Fruit fly (Drosophila melanogaster) whole organism, embryonic: Measurements from ENCODE around the gene CG2267.

ENCODE experiments used
- Blimp-1 ChIP-seq: fragments of 200-800 bp; sonication (Bioruptor generic); optimal IDR thresholded peaks from 3 replicates; lab custom pipeline; 2018; ENCODE audit warnings: missing biosample characterization, missing genetic modification characterization, mild to moderate bottlenecking, moderate library complexity, missing genetic modification reagents
- BtbVII ChIP-seq: fragments of 200-800 bp; sonication (Bioruptor generic); optimal IDR thresholded peaks from 3 replicates; lab custom pipeline; 2017; ENCODE audit warnings: missing biosample characterization, mild to moderate bottlenecking, missing genetic modification characterization
- CG10565 ChIP-seq: fragments of 200-800 bp; sonication (Bioruptor generic); optimal IDR thresholded peaks from 3 replicates; lab custom pipeline; 2016; ENCODE audit warnings: missing biosample characterization, mild to moderate bottlenecking, missing genetic modification characterization
- CG10979 ChIP-seq: fragments of 200-800 bp; sonication (Bioruptor generic); optimal IDR thresholded peaks from 2 replicates; lab custom pipeline; 2018; ENCODE audit warnings: missing biosample characterization, mild to moderate bottlenecking, missing genetic modification characterization, moderate library complexity
- CG11398 ChIP-seq: fragments of 200-800 bp; sonication (Bioruptor generic); optimal IDR thresholded peaks from 2 replicates; lab custom pipeline; 2016; ENCODE audit warnings: missing biosample characterization, missing genetic modification characterization
- CG12299 ChIP-seq: fragments of 200-800 bp; sonication (Bioruptor generic); optimal IDR thresholded peaks from 2 replicates; lab custom pipeline; 2018; ENCODE audit warnings: missing biosample characterization, mild to moderate bottlenecking, missing genetic modification characterization
- CG12769 ChIP-seq: fragments of 200-800 bp; sonication (Bioruptor generic); optimal IDR thresholded peaks from 2 replicates; lab custom pipeline; 2019; ENCODE audit warnings: missing biosample characterization, mild to moderate bottlenecking, missing genetic modification characterization, moderate library complexity
- CG13894 ChIP-seq: fragments of 200-800 bp; sonication (Bioruptor generic); optimal IDR thresholded peaks from 3 replicates; lab custom pipeline; 2018; ENCODE audit warnings: missing biosample characterization, mild to moderate bottlenecking, missing genetic modification characterization, moderate library complexity
- CG1602 ChIP-seq: fragments of 200-800 bp; sonication (Bioruptor generic); optimal IDR thresholded peaks from 3 replicates; lab custom pipeline; 2016; ENCODE audit warnings: missing biosample characterization, missing genetic modification characterization
- CG16863 ChIP-seq: fragments of 200-800 bp; sonication (Bioruptor generic); optimal IDR thresholded peaks from 3 replicates; lab custom pipeline; 2016; ENCODE audit warnings: missing biosample characterization, missing genetic modification characterization
- CG17359 ChIP-seq: fragments of 200-800 bp; sonication (Bioruptor generic); optimal IDR thresholded peaks from 3 replicates; lab custom pipeline; 2018; ENCODE audit warnings: missing biosample characterization, mild to moderate bottlenecking, missing genetic modification characterization, moderate library complexity
- CG2678 ChIP-seq: fragments of 200-800 bp; sonication (Bioruptor generic); optimal IDR thresholded peaks from 3 replicates; lab custom pipeline; 2019; ENCODE audit warnings: missing biosample characterization, mild to moderate bottlenecking, missing genetic modification characterization, moderate library complexity
- CG2712 ChIP-seq: fragments of 200-800 bp; optimal IDR thresholded peaks from 3 replicates; lab custom pipeline; 2019; ENCODE audit warnings: missing biosample characterization, mild to moderate bottlenecking, missing genetic modification characterization, moderate library complexity
- CG31441 ChIP-seq: fragments of 200-800 bp; sonication (Bioruptor generic); IDR thresholded peaks from 2 replicates; pipeline ENCODE4 v1.3.6; 2022; ENCODE audit warnings: missing biosample characterization, missing genetic modification characterization
- CG33557 ChIP-seq: fragments of 200-800 bp; sonication (Bioruptor generic); optimal IDR thresholded peaks from 2 replicates; lab custom pipeline; 2019; ENCODE audit warnings: missing biosample characterization, mild to moderate bottlenecking, missing genetic modification characterization, moderate library complexity
- CG34224 ChIP-seq: fragments of 200-800 bp; sonication (Bioruptor generic); IDR thresholded peaks from 3 replicates; pipeline ENCODE4 v1.3.6; 2022; ENCODE audit warnings: missing biosample characterization, missing genetic modification characterization; ENCODE audit not compliant: partially characterized antibody
- CG6689 ChIP-seq: fragments of 200-800 bp; sonication (Bioruptor generic); IDR thresholded peaks from 2 replicates; pipeline ENCODE4 v1.3.6; 2022; ENCODE audit warnings: missing biosample characterization, missing genetic modification characterization
- CG7839 ChIP-seq: fragments of 200-800 bp; sonication (Bioruptor generic); optimal IDR thresholded peaks from 3 replicates; lab custom pipeline; 2018; ENCODE audit warnings: missing biosample characterization, mild to moderate bottlenecking, missing genetic modification characterization, moderate library complexity
- CG9727 ChIP-seq: fragments of 200-800 bp; sonication (Bioruptor generic); optimal IDR thresholded peaks from 3 replicates; lab custom pipeline; 2017; ENCODE audit warnings: missing biosample characterization, mild to moderate bottlenecking, missing genetic modification characterization
- Deaf1 ChIP-seq: fragments of 200-800 bp; optimal IDR thresholded peaks from 3 replicates; lab custom pipeline; 2019; ENCODE audit warnings: missing biosample characterization, mild to moderate bottlenecking, missing genetic modification characterization, moderate library complexity
- Gug ChIP-seq: fragments of 200-800 bp; sonication (Bioruptor generic); IDR thresholded peaks from 4 replicates; pipeline ENCODE4 v1.3.6; 2022; ENCODE audit warnings: missing biosample characterization, missing genetic modification characterization
- Hr51 ChIP-seq, 2 experiments: fragments of 200-800 bp; sonication (Bioruptor generic); optimal IDR thresholded peaks; 2 replicates in 1 of 2; 3 replicates in 1 of 2; lab custom pipeline; 2016 to 2018; ENCODE audit warnings: missing biosample characterization in 2 of 2, missing genetic modification characterization in 2 of 2, mild to moderate bottlenecking in 1 of 2, moderate library complexity in 1 of 2
- Nf-YA ChIP-seq: fragments of 200-800 bp; sonication (Bioruptor generic); IDR thresholded peaks from 2 replicates; pipeline ENCODE4 v1.3.6; 2022; ENCODE audit warnings: missing biosample characterization, missing genetic modification characterization
- Opbp ChIP-seq: fragments of 200-800 bp; sonication (Bioruptor generic); IDR thresholded peaks from 3 replicates; pipeline ENCODE4 v1.3.6; 2022; ENCODE audit warnings: missing biosample characterization, missing genetic modification characterization; ENCODE audit not compliant: partially characterized antibody
- Ptx1 ChIP-seq: fragments of 200-800 bp; sonication (Bioruptor generic); IDR thresholded peaks from 2 replicates; pipeline ENCODE4 v1.3.6; 2022; ENCODE audit warnings: missing biosample characterization, missing genetic modification characterization
- Side ChIP-seq: fragments of 200-800 bp; sonication (Bioruptor generic); optimal IDR thresholded peaks from 2 replicates; lab custom pipeline; 2016; ENCODE audit warnings: missing biosample characterization, missing genetic modification characterization
- Six4 ChIP-seq: fragments of 200-800 bp; sonication (Bioruptor generic); optimal IDR thresholded peaks from 2 replicates; lab custom pipeline; 2016; ENCODE audit warnings: missing biosample characterization, missing genetic modification characterization
- Sox102F ChIP-seq: fragments of 200-800 bp; sonication (Bioruptor generic); optimal IDR thresholded peaks from 2 replicates; lab custom pipeline; 2018; ENCODE audit warnings: missing biosample characterization, mild to moderate bottlenecking, missing genetic modification characterization, moderate library complexity
- Stat92E ChIP-seq, 3 experiments: fragments of >200 bp in 2 of 3; fragments of 200-800 bp in 1 of 3; sonication (Bioruptor generic) in 1 of 3; optimal IDR thresholded peaks; 2 replicates each; lab custom pipeline; 2017 to 2019; ENCODE audit warnings: missing biosample characterization in 3 of 3, missing genetic modification characterization in 3 of 3, mild to moderate bottlenecking in 1 of 3, moderate library complexity in 1 of 3
- Trl ChIP-seq, 3 experiments: fragments of >200 bp in 2 of 3; fragments of 200-800 bp in 1 of 3; sonication (Bioruptor generic) in 1 of 3; optimal IDR thresholded peaks; 2 replicates in 1 of 3; 3 replicates in 2 of 3; lab custom pipeline; 2016 to 2017; ENCODE audit warnings: missing biosample characterization in 1 of 3, missing genetic modification characterization in 1 of 3
- Xrp1 ChIP-seq: fragments of 200-800 bp; sonication (Bioruptor generic); IDR thresholded peaks from 2 replicates; pipeline ENCODE4 v1.3.6; 2022; ENCODE audit warnings: missing biosample characterization, missing genetic modification characterization
- corto ChIP-seq: fragments of 200-800 bp; sonication (Bioruptor generic); optimal IDR thresholded peaks from 2 replicates; lab custom pipeline; 2016; ENCODE audit warnings: missing biosample characterization, mild to moderate bottlenecking, missing genetic modification characterization, moderate library complexity
- dmrt99B ChIP-seq: fragments of 200-800 bp; sonication (Bioruptor generic); optimal IDR thresholded peaks from 2 replicates; lab custom pipeline; 2018; ENCODE audit warnings: missing biosample characterization, mild to moderate bottlenecking, missing genetic modification characterization, moderate library complexity
- fu2 ChIP-seq: fragments of 200-800 bp; sonication (Bioruptor generic); optimal IDR thresholded peaks from 2 replicates; lab custom pipeline; 2016; ENCODE audit warnings: missing biosample characterization, missing genetic modification characterization
- gem ChIP-seq: fragments of 200-800 bp; sonication (Bioruptor generic); optimal IDR thresholded peaks from 2 replicates; lab custom pipeline; 2019; ENCODE audit warnings: missing biosample characterization, mild to moderate bottlenecking, missing genetic modification characterization, moderate library complexity
- gt ChIP-seq: fragments of 200-800 bp; sonication (Bioruptor generic); IDR thresholded peaks from 2 replicates; pipeline ENCODE4 v1.3.6; 2022; ENCODE audit warnings: missing biosample characterization, missing genetic modification characterization
- h ChIP-seq: fragments of >200 bp; optimal IDR thresholded peaks from 2 replicates; lab custom pipeline; 2017
- her ChIP-seq: fragments of 200-800 bp; sonication (Bioruptor generic); optimal IDR thresholded peaks from 2 replicates; lab custom pipeline; 2016; ENCODE audit warnings: missing biosample characterization, missing genetic modification characterization
- insv ChIP-seq, 2 experiments: fragments of 200-800 bp; sonication (Bioruptor generic); optimal IDR thresholded peaks; 3 replicates each; lab custom pipeline; 2016 to 2018; ENCODE audit warnings: missing biosample characterization in 2 of 2, missing genetic modification characterization in 2 of 2
- mam ChIP-seq: fragments of 200-800 bp; sonication (Bioruptor generic); optimal IDR thresholded peaks from 3 replicates; lab custom pipeline; 2016; ENCODE audit warnings: missing biosample characterization, missing genetic modification characterization
- phol ChIP-seq: fragments of 200-800 bp; sonication (Bioruptor generic); optimal IDR thresholded peaks from 3 replicates; lab custom pipeline; 2018; ENCODE audit warnings: missing biosample characterization, mild to moderate bottlenecking, missing genetic modification characterization, moderate library complexity
- pros ChIP-seq: fragments of 200-800 bp; sonication (Bioruptor generic); optimal IDR thresholded peaks from 3 replicates; lab custom pipeline; 2019; ENCODE audit warnings: missing biosample characterization, mild to moderate bottlenecking, missing genetic modification characterization, moderate library complexity
- repo ChIP-seq: fragments of 200-800 bp; sonication (Bioruptor generic); optimal IDR thresholded peaks from 2 replicates; lab custom pipeline; 2016; ENCODE audit warnings: missing biosample characterization, missing genetic modification characterization
- row ChIP-seq: fragments of 200-800 bp; sonication (Bioruptor generic); IDR thresholded peaks from 3 replicates; pipeline ENCODE4 v1.3.6; 2022; ENCODE audit warnings: missing biosample characterization, missing genetic modification characterization
- sug ChIP-seq: fragments of 200-800 bp; optimal IDR thresholded peaks from 2 replicates; lab custom pipeline; 2019; ENCODE audit warnings: missing biosample characterization, mild to moderate bottlenecking, missing genetic modification characterization, moderate library complexity
- unpg ChIP-seq: fragments of 200-800 bp; sonication (Bioruptor generic); optimal IDR thresholded peaks from 3 replicates; lab custom pipeline; 2018; ENCODE audit warnings: missing biosample characterization, mild to moderate bottlenecking, missing genetic modification characterization, moderate library complexity

CG2267 gene

dm6 chr3R:30592733-30593132, 36.1 kb downstream of the CG2267 start (continued):
- peak; percentile 58 for TF ChIP-seq sug (tag; lab: Kevin White, UChicago)

DNA sequence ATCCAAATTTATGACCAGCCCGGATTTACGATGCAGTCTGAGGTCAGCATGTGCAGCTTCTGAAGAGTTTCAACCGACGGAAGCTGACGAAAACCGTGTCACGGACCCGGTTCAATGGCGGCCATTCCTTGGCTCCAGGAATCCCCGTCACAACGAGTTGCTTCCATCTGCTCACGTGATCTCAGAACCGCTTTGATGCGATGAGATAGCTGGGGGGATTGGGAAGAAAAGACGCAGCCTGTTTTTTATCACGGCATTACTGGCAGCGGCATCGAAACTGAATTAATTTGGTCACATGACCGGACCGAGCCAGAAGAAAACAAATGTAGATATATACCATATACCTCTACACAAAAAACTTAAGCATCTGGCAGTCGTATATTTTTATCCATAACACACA, 38.0 kb downstream of the CG2267 start:
- TF ChIP-seq Blimp-1, result no peak
- TF ChIP-seq BtbVII (GFP tag; lab: Kevin White, UChicago), result no peak

DNA sequence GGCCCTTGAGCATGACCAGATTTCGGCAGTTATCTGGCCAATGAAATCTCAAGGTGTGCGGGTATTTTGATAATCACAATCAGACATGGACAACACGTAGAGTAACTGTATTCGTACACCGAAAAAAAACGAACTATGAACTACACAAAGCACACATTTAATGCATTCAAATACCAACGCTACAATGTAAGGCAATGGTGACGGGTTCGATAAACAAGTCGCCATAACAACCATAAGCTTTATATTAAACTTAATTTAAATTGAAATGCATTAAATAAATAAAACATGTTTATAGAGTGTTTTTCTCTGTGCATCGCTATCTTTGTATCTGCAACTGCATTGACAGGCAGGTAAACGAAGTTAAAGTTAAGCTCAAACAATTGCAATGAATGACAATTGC, 38.6 kb downstream of the CG2267 start:
- TF ChIP-seq repo (GFP tag; lab: Kevin White, UChicago), result no peak
- peak; percentile 36 for TF ChIP-seq CG17359 (tag; lab: Kevin White, UChicago)
- peak; percentile 40 for TF ChIP-seq gem (tag; lab: Kevin White, UChicago)
- TF ChIP-seq CG34224 (GFP tag; lab: Robert Waterston, UW), result no peak
- TF ChIP-seq CG7839 (tag; lab: Kevin White, UChicago), result peak; percentile 15
- 0 out of 3 replicates have a peak, but pooled peaks have one; percentile 13 for TF ChIP-seq row
- TF ChIP-seq CG1602 (GFP tag; lab: Kevin White, UChicago), result no peak
- no peak for TF ChIP-seq Deaf1 (tag; lab: Kevin White, UChicago)
- TF ChIP-seq her (GFP tag; lab: Kevin White, UChicago), result no peak
- no peak for TF ChIP-seq insv (GFP tag; optimal IDR thresholded peaks at IDR 0.05; lab: Kevin White, UChicago)
- peak; percentile 10 for TF ChIP-seq CG2678 (tag; lab: Kevin White, UChicago)
- peak; percentile 14 for TF ChIP-seq Blimp-1
- TF ChIP-seq CG12299 (tag; lab: Kevin White, UChicago), result no peak
- TF ChIP-seq CG31441, result 0 out of 2 replicates have a peak, but pooled peaks have one; percentile 14
- TF ChIP-seq CG10979, result peak; percentile 12
- TF ChIP-seq Nf-YA, result no peak
- TF ChIP-seq Trl (optimal IDR thresholded peaks at IDR 0.05; lab: Kevin White, UChicago), result no peak
- no peak for TF ChIP-seq Trl (GFP tag; optimal IDR thresholded peaks at IDR 0.05; lab: Kevin White, UChicago)
- no peak for TF ChIP-seq corto (GFP tag; lab: Kevin White, UChicago)
- 0 out of 2 replicates have a peak, but pooled peaks have one; percentile 5 for TF ChIP-seq Xrp1 (GFP tag; lab: Robert Waterston, UW)
- peak; percentile 17 for TF ChIP-seq Sox102F (GFP tag; lab: Kevin White, UChicago)
- TF ChIP-seq h, result no peak
- no peak for TF ChIP-seq CG33557 (GFP tag; lab: Kevin White, UChicago)
- peak; percentile 22; the same call in 1 of the 2 replicates for TF ChIP-seq CG6689
- TF ChIP-seq CG2712, result peak; percentile 6
- no peak for TF ChIP-seq fu2 (GFP tag; lab: Kevin White, UChicago)
- TF ChIP-seq Hr51 (GFP tag; optimal IDR thresholded peaks at IDR 0.05; lab: Kevin White, UChicago), result peak in 1 of 2 experiments; percentile 7
- peak; percentile 26 for TF ChIP-seq phol (tag; lab: Kevin White, UChicago)
- peak; percentile 40 for TF ChIP-seq Ptx1
- TF ChIP-seq unpg, result peak; percentile 0
- no peak for TF ChIP-seq Stat92E (GFP tag; optimal IDR thresholded peaks at IDR 0.05; lab: Kevin White, UChicago)
- peak; percentile 52 for TF ChIP-seq dmrt99B (tag; lab: Kevin White, UChicago)
- TF ChIP-seq Opbp (GFP tag; lab: Robert Waterston, UW), result no peak

DNA sequence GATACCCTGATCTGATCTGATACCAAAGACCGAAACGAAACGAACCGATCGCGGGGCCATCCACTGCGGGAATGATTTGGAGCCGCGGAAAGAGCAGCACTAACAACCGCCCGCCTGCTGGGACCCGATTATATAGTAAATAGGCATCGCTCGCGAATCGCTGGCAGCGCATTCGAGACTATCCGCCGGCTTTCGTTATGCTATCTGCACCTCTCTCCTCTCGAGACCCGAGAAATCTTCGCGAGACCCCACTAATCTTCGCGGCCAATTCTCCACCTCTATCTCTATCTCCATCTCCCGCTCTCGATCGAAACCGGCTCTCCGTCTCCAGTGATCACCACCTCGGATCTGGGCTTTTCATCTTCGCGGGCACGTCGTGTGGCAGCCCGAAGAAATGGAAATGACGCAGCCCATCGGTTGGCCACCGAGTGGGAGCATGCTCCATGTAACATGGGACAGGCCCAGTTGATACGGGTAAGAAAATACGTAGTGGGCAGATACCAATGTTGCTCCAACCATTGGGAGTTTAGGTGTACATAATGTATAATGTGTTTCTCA, 41.6 kb downstream of the CG2267 start, which contains the start of gene CG9717:
CG9717 (minus strand) TSS at position 107 of the 558 bp plus-strand sequence.
- peak; percentile 75 for TF ChIP-seq CG12769 (tag; lab: Kevin White, UChicago)
- TF ChIP-seq CG1602 (GFP tag; lab: Kevin White, UChicago), result no peak
- TF ChIP-seq CG9727, result no peak
- TF ChIP-seq CG13894 (tag; lab: Kevin White, UChicago), result peak; percentile 94
- TF ChIP-seq Gug, result no peak
- no peak for TF ChIP-seq Six4
- no peak for TF ChIP-seq CG16863
- TF ChIP-seq CG10565 (GFP tag; lab: Kevin White, UChicago), result no peak
- TF ChIP-seq CG12299 (tag; lab: Kevin White, UChicago), result no peak
- TF ChIP-seq Side (GFP tag; lab: Kevin White, UChicago), result no peak
- TF ChIP-seq CG11398 (GFP tag; lab: Kevin White, UChicago), result no peak
- TF ChIP-seq mam (GFP tag; lab: Kevin White, UChicago), result no peak
- peak; percentile 29 for TF ChIP-seq pros (GFP tag; lab: Kevin White, UChicago)
- no peak for TF ChIP-seq gt (GFP tag; lab: Robert Waterston, UW)
